Worm (Caenorhabditis elegans): Measurements from ENCODE around the gene srx-90.

The srx-90 gene

ce11 chrV:11572803-11573490 is 8.0 kb upstream of the srx-90 start, which contains the start of the genes H12C20.7 and nhr-68:
H12C20.7 (minus strand) TSS chrV:11572990.
nhr-68 (plus strand) TSS chrV:11573440.
- TF ChIP-seq ztf-4 (tag; optimal IDR thresholded peaks at IDR 0.05) (peak; percentile 52), unc-62 (GFP tag; optimal IDR thresholded peaks at IDR 0.05) (peak; percentile 22), elt-1 (tag; optimal IDR thresholded peaks at IDR 0.05) (peak; percentile 50), tbx-2 (tag; optimal IDR thresholded peaks at IDR 0.05) (peak; percentile 87), nhr-12 (tag; optimal IDR thresholded peaks at IDR 0.05) (no peak), nhr-25 (tag; optimal IDR thresholded peaks at IDR 0.05) (peak; percentile 94), pqm-1 (tag; optimal IDR thresholded peaks at IDR 0.05) (peak; percentile 99), lin-39 (tag; optimal IDR thresholded peaks at IDR 0.05) (no peak), mml-1 (tag; optimal IDR thresholded peaks at IDR 0.05) (no peak), snpc-4 (tag; optimal IDR thresholded peaks at IDR 0.05) (no peak), ceh-9 (tag; optimal IDR thresholded peaks at IDR 0.05) (no peak), fos-1 (tag; optimal IDR thresholded peaks at IDR 0.05) (peak; percentile 60), unc-39 (tag; optimal IDR thresholded peaks at IDR 0.05) (no peak), daf-12 (tag; optimal IDR thresholded peaks at IDR 0.05) (no peak), zag-1 (tag; optimal IDR thresholded peaks at IDR 0.05) (no peak), elt-2 (tag; optimal IDR thresholded peaks at IDR 0.05) (peak; percentile 99), nhr-11 (tag; optimal IDR thresholded peaks at IDR 0.05) (no peak), eor-1 (tag; optimal IDR thresholded peaks at IDR 0.05) (no peak), egl-27 (tag; optimal IDR thresholded peaks at IDR 0.05) (peak; percentile 72), nfya-1 (tag; optimal IDR thresholded peaks at IDR 0.05; ENCODE audit: insufficient read depth) (peak; percentile 65), nhr-67 (tag; optimal IDR thresholded peaks at IDR 0.05) (no peak), ztf-11 (tag; optimal IDR thresholded peaks at IDR 0.05) (no peak), aly-2 (tag; optimal IDR thresholded peaks at IDR 0.05) (no peak), mdl-1 (tag; optimal IDR thresholded peaks at IDR 0.05) (peak; percentile 76), sea-2 (GFP tag; optimal IDR thresholded peaks at IDR 0.05) (no peak), ceh-28 (tag; optimal IDR thresholded peaks at IDR 0.05) (peak; percentile 52), pha-4 (tag; optimal IDR thresholded peaks at IDR 0.05) (peak; percentile 95), nhr-23 (tag; optimal IDR thresholded peaks at IDR 0.05) (peak; percentile 93), ama-1 (optimal IDR thresholded peaks at IDR 0.05) (no peak), lsy-12 (tag; optimal IDR thresholded peaks at IDR 0.05) (peak; percentile 95), ZK546.5 (tag; optimal IDR thresholded peaks at IDR 0.05) (no peak), nhr-28 (tag; optimal IDR thresholded peaks at IDR 0.05) (peak; percentile 48), ceh-16 (tag; optimal IDR thresholded peaks at IDR 0.05) (no peak), nhr-76 (tag; optimal IDR thresholded peaks at IDR 0.05) (peak; percentile 9), elt-3 (tag; optimal IDR thresholded peaks at IDR 0.05) (peak in 2 of 3 experiments; percentile 75 to 77), nhr-77 (tag; optimal IDR thresholded peaks at IDR 0.05) (peak; percentile 31), jun-1 (tag; optimal IDR thresholded peaks at IDR 0.05) (peak; percentile 91), skn-1 (tag; optimal IDR thresholded peaks at IDR 0.05) (peak; percentile 77), hmg-11 (tag; optimal IDR thresholded peaks at IDR 0.05) (no peak), lin-15B (tag; optimal IDR thresholded peaks at IDR 0.05) (peak; percentile 23), egl-5 (tag; optimal IDR thresholded peaks at IDR 0.05) (no peak), fkh-2 (tag; optimal IDR thresholded peaks at IDR 0.05) (no peak), nhr-43 (tag; optimal IDR thresholded peaks at IDR 0.05; ENCODE audit: poor library complexity, severe bottlenecking) (peak; percentile 99), fkh-10 (GFP tag; optimal IDR thresholded peaks at IDR 0.05) (no peak), ceh-82 (tag; optimal IDR thresholded peaks at IDR 0.05) (no peak), R02D3.7 (tag; optimal IDR thresholded peaks at IDR 0.05) (peak; percentile 50), nhr-237 (tag; optimal IDR thresholded peaks at IDR 0.05) (no peak)

Measured in whole organism, L3 larva.